Fruit fly (Drosophila melanogaster) whole organism: ENCODE data around the gene Dci.

Experiments used
- CG8478 ChIP-seq: fragments of >200 bp; optimal IDR thresholded peaks from 2 replicates; lab custom pipeline; 2018; ENCODE audit warnings: inconsistent platforms
- Dll ChIP-seq: fragments of >200 bp; optimal IDR thresholded peaks from 2 replicates; lab custom pipeline; 2017
- EcR ChIP-seq, 2 experiments: fragments of >200 bp; optimal IDR thresholded peaks; 2 replicates each; lab custom pipeline; 2017; ENCODE audit warnings: missing biosample characterization in 2 of 2, missing genetic modification characterization in 2 of 2, missing genetic modification reagents in 2 of 2
- pan ChIP-seq: fragments of >200 bp; optimal IDR thresholded peaks from 2 replicates; lab custom pipeline; 2017
- psq ChIP-seq: fragments of >200 bp; optimal IDR thresholded peaks from 2 replicates; lab custom pipeline; 2017
- usp ChIP-seq: fragments of >200 bp; optimal IDR thresholded peaks from 2 replicates; lab custom pipeline; 2017; ENCODE audit warnings: missing biosample characterization, missing genetic modification characterization, mixed read lengths

DNA sequence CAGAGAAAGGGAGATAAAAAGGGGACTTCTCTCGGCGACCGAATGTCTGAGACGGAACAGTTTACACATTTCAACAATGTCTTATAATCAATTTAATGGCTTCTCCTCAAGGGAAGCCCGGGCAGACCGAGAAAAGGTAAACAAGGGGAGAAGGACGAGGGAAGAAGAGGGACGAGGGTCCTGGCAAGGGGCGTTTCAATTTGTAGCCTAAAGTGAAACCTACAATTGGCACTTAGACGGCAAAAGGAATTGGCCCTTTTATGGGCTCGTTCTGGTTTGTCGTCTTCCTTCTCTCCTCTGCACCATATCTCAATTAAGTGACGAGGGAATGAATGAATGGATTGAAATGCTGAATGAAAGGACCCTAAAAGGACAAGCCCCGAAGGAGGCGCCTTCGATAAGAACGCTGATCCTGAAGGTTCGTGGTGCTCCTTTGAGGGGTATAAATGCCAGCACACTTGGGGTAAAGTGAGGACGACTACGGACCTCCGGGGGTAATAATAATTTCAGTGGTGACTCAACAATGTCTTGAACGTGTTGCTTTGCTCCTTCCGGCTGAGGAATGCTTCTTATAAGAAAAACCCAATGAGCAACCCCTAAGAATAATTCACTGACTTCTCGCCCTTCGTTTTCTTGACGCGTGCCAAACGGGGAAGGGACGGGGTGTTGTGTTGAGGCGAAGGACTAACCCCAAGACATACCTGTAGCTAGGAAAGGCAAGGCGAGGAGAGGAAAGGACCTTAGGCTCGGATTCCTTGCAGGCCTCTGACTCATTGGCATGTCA lies 49.5 kb downstream of the Dci start:
- no peak for TF ChIP-seq usp (GFP tag; lab: Kevin White, UChicago)
- TF ChIP-seq EcR (GFP tag; optimal IDR thresholded peaks at IDR 0.05; lab: Kevin White, UChicago) = no peak
- no peak for TF ChIP-seq psq (lab: Kevin White, UChicago)
- no peak for TF ChIP-seq CG8478 (lab: Kevin White, UChicago)
- TF ChIP-seq pan (lab: Kevin White, UChicago) = no peak
- TF ChIP-seq Dll (lab: Kevin White, UChicago) = no peak
